Worm (Caenorhabditis elegans) whole organism, L4/young adult: ENCODE results near the gene C49C3.8.

Experiments
- W03F9.2 ChIP-seq: fragments of 150-350 bp; optimal IDR thresholded peaks from 2 replicates; lab custom pipeline; 2014; ENCODE audit warnings: missing biosample characterization, missing genetic modification characterization
- dao-5 ChIP-seq: sonication (generic microtip); optimal IDR thresholded peaks from 2 replicates; lab custom pipeline; 2016; ENCODE audit warnings: missing genotype, missing genetic modification characterization, moderate library complexity, missing compliant biosample characterization
- him-1 ChIP-seq: sonication (generic microtip); optimal IDR thresholded peaks from 2 replicates; lab custom pipeline; 2016; ENCODE audit warnings: missing genotype, missing genetic modification reagents, missing genetic modification characterization, missing compliant biosample characterization

DNA sequence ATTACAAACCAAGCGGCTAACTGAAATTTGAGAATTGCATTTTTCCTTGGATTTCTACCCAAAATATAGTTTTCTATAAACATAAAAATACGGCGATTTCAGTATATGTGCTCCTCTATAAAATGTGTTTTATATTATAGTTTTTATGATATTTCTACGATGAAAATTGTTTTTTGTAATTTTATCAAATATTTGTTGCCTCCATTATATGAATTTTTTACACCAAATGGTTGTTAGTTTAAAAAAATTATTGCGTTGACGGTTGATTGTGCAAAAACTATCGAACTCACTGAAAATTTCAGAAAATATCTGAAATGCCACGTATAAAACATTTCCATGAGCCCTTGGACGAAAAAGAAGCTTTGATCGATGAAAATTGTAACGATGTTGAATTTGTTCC lies 26.8 kb upstream of the C49C3.8 start, which contains the start of gene T28F3.9:
- TF ChIP-seq dao-5 (no peak), him-1 (tag; lab: Kevin White, UChicago) (no peak), W03F9.2 (tag; lab: Kevin White, UChicago) (no peak)
